Fruit fly (Drosophila melanogaster): ENCODE results near the gene Desi.

dm6 chr3R:10775246-10775645, 4.1 kb upstream of the Desi start:
- TF ChIP-seq tj (GFP tag; optimal IDR thresholded peaks at IDR 0.05): no peak
- TF ChIP-seq toe (GFP tag; optimal IDR thresholded peaks at IDR 0.05): no peak
- TF ChIP-seq bab1 (GFP tag; optimal IDR thresholded peaks at IDR 0.05): no peak
- no peak for TF ChIP-seq CG12768 (GFP tag; optimal IDR thresholded peaks at IDR 0.05)
- TF ChIP-seq kay (GFP tag; ENCODE audit: borderline replicate concordance): no peak
- TF ChIP-seq pad (GFP tag; optimal IDR thresholded peaks at IDR 0.05): no peak
- TF ChIP-seq ovo (GFP tag; optimal IDR thresholded peaks at IDR 0.05): no peak
- no peak for TF ChIP-seq CG1620 (GFP tag; optimal IDR thresholded peaks at IDR 0.05)
- no peak for TF ChIP-seq CG7101 (tag; optimal IDR thresholded peaks at IDR 0.05)
